Worm (Caenorhabditis elegans) whole organism, early embryonic: ENCODE measurements around the gene far-3.

Experiments
- B0310.2 ChIP-seq: sonication (generic microtip); optimal IDR thresholded peaks from 2 replicates; lab custom pipeline; 2016; ENCODE audit warnings: mild to moderate bottlenecking, missing genetic modification characterization, missing compliant biosample characterization
- F13C5.2 ChIP-seq: sonication (generic microtip); optimal IDR thresholded peaks from 2 replicates; lab custom pipeline; 2017; ENCODE audit warnings: mild to moderate bottlenecking, missing genetic modification characterization, inconsistent platforms, missing compliant biosample characterization
- aly-1 ChIP-seq: sonication (generic microtip); optimal IDR thresholded peaks from 2 replicates; lab custom pipeline; 2016; ENCODE audit warnings: missing genetic modification characterization, missing compliant biosample characterization
- ama-1 ChIP-seq: fragments of 150-350 bp; optimal IDR thresholded peaks from 2 replicates; lab custom pipeline; 2014
- ceh-13 ChIP-seq: fragments of 200-800 bp; sonication (Bioruptor generic); optimal IDR thresholded peaks from 2 replicates; lab custom pipeline; 2018; ENCODE audit warnings: mild to moderate bottlenecking, missing genetic modification characterization, missing compliant biosample characterization
- ceh-36 ChIP-seq: sonication (generic microtip); optimal IDR thresholded peaks from 2 replicates; lab custom pipeline; 2016; ENCODE audit warnings: missing genetic modification characterization, inconsistent platforms, missing compliant biosample characterization
- ets-7 ChIP-seq: sonication (generic microtip); optimal IDR thresholded peaks from 2 replicates; lab custom pipeline; 2016; ENCODE audit warnings: missing genotype, missing genetic modification characterization, missing compliant biosample characterization
- flt-1 ChIP-seq: fragments of 200-800 bp; sonication (Bioruptor generic); IDR thresholded peaks from 2 replicates; pipeline ENCODE4 v1.3.6; 2022; ENCODE audit warnings: missing genetic modification characterization, missing compliant biosample characterization
- hmbx-1 ChIP-seq: sonication (generic microtip); optimal IDR thresholded peaks from 2 replicates; lab custom pipeline; 2016; ENCODE audit warnings: mild to moderate bottlenecking, missing genetic modification characterization, missing compliant biosample characterization
- hmg-4 ChIP-seq: fragments of 200-800 bp; sonication (Bioruptor generic); optimal IDR thresholded peaks from 2 replicates; lab custom pipeline; 2018; ENCODE audit warnings: mild to moderate bottlenecking, missing genetic modification characterization, missing compliant biosample characterization
- hnd-1 ChIP-seq: sonication (generic microtip); optimal IDR thresholded peaks from 2 replicates; lab custom pipeline; 2016; ENCODE audit warnings: missing genetic modification characterization, missing compliant biosample characterization
- pes-1 ChIP-seq: fragments of 200-800 bp; sonication (Bioruptor generic); IDR thresholded peaks from 2 replicates; pipeline ENCODE4 v1.3.6; 2022; ENCODE audit warnings: missing genetic modification reagents, missing genetic modification characterization, missing compliant biosample characterization
- scrt-1 ChIP-seq: fragments of 200-800 bp; sonication (Bioruptor generic); IDR thresholded peaks from 2 replicates; pipeline ENCODE4 v1.3.6; 2022; ENCODE audit warnings: missing genetic modification characterization, missing compliant biosample characterization
- sea-1 ChIP-seq: fragments of 200-800 bp; sonication (Bioruptor generic); conservative IDR thresholded peaks from 2 replicates; pipeline ENCODE4 v1.3.6; 2022; ENCODE audit warnings: missing genetic modification characterization, missing compliant biosample characterization
- tbx-11 ChIP-seq: fragments of 200-800 bp; sonication (Bioruptor generic); IDR thresholded peaks from 2 replicates; pipeline ENCODE4 v1.3.6; 2022; ENCODE audit warnings: missing genetic modification characterization, missing compliant biosample characterization
- tbx-37 ChIP-seq: fragments of 200-800 bp; sonication (Bioruptor generic); conservative IDR thresholded peaks from 2 replicates; pipeline ENCODE4 v1.3.6; 2022; ENCODE audit warnings: missing genetic modification reagents, missing genetic modification characterization, missing compliant biosample characterization
- tra-4 ChIP-seq: sonication (generic microtip); optimal IDR thresholded peaks from 2 replicates; lab custom pipeline; 2017; ENCODE audit warnings: missing genetic modification characterization, missing compliant biosample characterization

far-3 gene

DNA sequence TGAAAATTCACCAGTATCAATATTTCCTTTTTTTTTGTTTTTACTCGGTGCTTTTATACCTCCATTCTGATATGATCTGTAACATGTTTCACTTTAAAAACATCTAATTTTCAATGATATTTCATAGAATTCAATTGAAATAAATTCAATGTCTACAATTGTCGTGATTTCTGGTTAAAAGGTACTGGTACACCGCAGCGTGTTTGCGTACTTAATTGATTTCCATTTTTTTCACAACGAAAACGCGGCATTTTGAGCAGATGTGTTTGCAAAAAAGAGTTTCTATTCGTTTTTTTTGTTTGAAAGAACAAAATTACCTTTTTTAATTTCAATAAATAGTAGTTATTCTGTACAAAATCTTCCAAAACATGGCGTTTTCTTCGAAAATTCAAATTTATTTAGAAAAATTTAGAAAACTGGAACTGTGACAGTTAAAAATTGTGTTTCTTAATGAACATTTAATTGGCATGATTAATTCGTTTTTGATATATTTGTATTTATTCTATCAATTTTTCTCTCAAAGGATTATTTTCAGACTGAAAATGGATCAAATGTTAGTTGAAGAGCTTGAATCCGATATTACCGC lies 26.7 kb downstream of the far-3 start, which contains the start of gene pnn-1:
Gene pnn-1, plus strand, starts transcription at position 536 of the 586 bp plus-strand sequence.
- TF ChIP-seq pes-1 = no peak
- TF ChIP-seq ceh-13 (GFP tag; lab: Kevin White, UChicago) = no peak
- TF ChIP-seq aly-1 = no peak
- TF ChIP-seq B0310.2 (tag; lab: Kevin White, UChicago) = no peak
- no peak for TF ChIP-seq flt-1 (GFP tag; lab: Robert Waterston, UW)
- TF ChIP-seq tra-4 (tag; lab: Kevin White, UChicago) = no peak
- no peak for TF ChIP-seq sea-1
- no peak for TF ChIP-seq ets-7 (tag; lab: Kevin White, UChicago)
- no peak for TF ChIP-seq hmg-4 (GFP tag; lab: Kevin White, UChicago)
- TF ChIP-seq tbx-11 = no peak
- no peak for TF ChIP-seq F13C5.2 (tag; lab: Kevin White, UChicago)
- TF ChIP-seq ceh-36 (tag; lab: Kevin White, UChicago) = no peak
- TF ChIP-seq scrt-1 (GFP tag; lab: Robert Waterston, UW) = no peak
- TF ChIP-seq tbx-37 = no peak
- TF ChIP-seq hnd-1 (tag; lab: Kevin White, UChicago) = no peak
- no peak for TF ChIP-seq hmbx-1
- TF ChIP-seq ama-1 (lab: Kevin White, UChicago) = no peak

DNA sequence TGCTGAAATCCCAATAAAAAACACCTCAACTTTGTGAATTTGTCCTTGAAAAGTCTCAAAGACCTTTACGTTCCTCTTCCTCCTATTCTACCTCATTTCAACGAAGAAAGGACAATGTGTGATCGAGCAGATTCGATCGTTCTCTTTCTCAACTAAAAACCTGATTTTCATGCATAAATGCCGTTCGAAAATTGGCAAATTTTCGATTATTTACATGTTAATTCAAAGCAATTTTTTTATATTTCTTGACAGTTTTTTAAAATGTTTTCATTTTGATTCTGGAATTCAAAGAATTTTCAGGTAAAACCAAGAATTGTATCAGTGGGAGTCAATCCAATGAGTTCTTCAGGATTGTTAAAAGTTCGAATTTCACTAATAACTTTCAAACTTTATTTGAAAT lies 28.8 kb downstream of the far-3 start, which contains the start of gene lin-46:
Gene lin-46, plus strand, starts transcription at position 301 of the 400 bp plus-strand sequence.
- no peak for TF ChIP-seq tbx-37
- TF ChIP-seq hnd-1 (tag; lab: Kevin White, UChicago) = no peak
- TF ChIP-seq hmbx-1 = no peak
- no peak for TF ChIP-seq sea-1
- no peak for TF ChIP-seq ama-1 (lab: Kevin White, UChicago)
- no peak for TF ChIP-seq B0310.2 (tag; lab: Kevin White, UChicago)
- TF ChIP-seq hmg-4 (GFP tag; lab: Kevin White, UChicago) = no peak
- TF ChIP-seq aly-1 = no peak
- TF ChIP-seq ets-7 (tag; lab: Kevin White, UChicago) = no peak
- no peak for TF ChIP-seq ceh-36 (tag; lab: Kevin White, UChicago)

DNA sequence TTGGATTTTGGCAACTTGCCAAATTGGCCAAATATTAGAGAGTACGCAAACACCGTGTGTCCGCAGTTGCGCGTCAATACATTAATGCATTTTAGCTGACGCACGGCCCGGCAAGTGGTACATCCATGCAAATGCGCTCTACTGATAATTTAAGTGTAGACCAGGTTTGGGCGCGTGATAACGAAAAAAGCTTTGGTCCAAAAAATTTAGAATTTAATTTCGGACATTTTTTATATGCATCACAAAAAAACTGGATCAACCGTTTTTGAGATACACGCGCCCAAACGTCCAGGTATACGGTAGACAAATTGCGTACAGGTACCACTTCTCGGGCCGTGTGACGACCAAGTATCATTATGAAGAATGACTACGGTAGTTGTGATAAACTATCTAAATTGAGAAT lies 29.4 kb downstream of the far-3 start, which contains the start of gene R186.8:
Gene R186.8, minus strand, starts transcription at position 58 of the 403 bp plus-strand sequence.
- TF ChIP-seq F13C5.2 (tag; lab: Kevin White, UChicago) = peak; percentile 13
- TF ChIP-seq tbx-37 = 0 out of 2 replicates have a peak, but pooled peaks have one; percentile 28

DNA sequence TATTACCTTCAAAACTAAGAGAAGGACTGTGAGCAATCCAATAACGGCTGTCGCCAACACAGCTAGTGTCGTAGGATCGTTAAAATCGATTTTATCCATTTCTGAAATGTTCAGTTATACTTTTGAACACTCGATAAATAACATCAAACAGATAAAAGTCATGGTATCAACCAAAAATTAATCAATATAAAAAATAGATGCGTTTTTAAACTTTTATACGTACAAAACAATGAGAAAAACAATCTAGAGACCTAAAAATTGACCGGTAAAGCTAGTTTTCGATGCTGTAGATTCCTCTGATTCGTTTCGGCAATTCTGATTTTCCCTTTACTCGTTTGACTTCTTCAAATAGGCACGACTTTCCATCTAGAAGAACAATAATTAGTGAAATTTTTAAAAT lies 30.2 kb downstream of the far-3 start, which contains the start of gene R186.3:
Gene R186.3, minus strand, starts transcription at position 101 of the 400 bp plus-strand sequence.
- no peak for TF ChIP-seq ama-1 (lab: Kevin White, UChicago)
- TF ChIP-seq scrt-1 (GFP tag; lab: Robert Waterston, UW) = no peak
- TF ChIP-seq hmbx-1 = no peak
- no peak for TF ChIP-seq ceh-13 (GFP tag; lab: Kevin White, UChicago)
- no peak for TF ChIP-seq tbx-11
- TF ChIP-seq ets-7 (tag; lab: Kevin White, UChicago) = no peak
- TF ChIP-seq aly-1 = no peak
- no peak for TF ChIP-seq hnd-1 (tag; lab: Kevin White, UChicago)
- TF ChIP-seq sea-1 = no peak
- TF ChIP-seq hmg-4 (GFP tag; lab: Kevin White, UChicago) = no peak
- TF ChIP-seq B0310.2 (tag; lab: Kevin White, UChicago) = no peak
- no peak for TF ChIP-seq F13C5.2 (tag; lab: Kevin White, UChicago)
- TF ChIP-seq flt-1 (GFP tag; lab: Robert Waterston, UW) = no peak
- no peak for TF ChIP-seq tbx-37
- TF ChIP-seq ceh-36 (tag; lab: Kevin White, UChicago) = no peak
- no peak for TF ChIP-seq tra-4 (tag; lab: Kevin White, UChicago)
- TF ChIP-seq pes-1 = no peak

DNA sequence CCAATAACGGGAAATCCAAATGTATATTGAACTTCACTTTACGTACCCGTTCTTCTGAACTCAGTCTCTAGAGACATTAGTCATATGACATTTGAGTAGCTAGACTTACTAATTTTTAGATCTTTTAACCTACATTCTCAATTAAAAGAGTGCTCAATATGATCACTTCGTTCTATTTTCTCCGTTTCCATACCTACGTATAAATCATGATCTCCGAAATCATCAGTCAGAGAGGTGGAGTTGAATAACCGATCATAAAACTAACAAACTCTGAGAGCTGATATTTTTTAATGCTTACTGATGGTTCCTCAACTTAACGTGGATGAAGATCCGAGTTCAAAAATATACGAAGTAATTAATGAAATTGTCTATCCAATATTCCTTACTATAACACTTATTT lies 33.2 kb downstream of the far-3 start, which contains the start of gene srd-35:
Gene srd-35, plus strand, starts transcription at position 301 of the 400 bp plus-strand sequence.
- TF ChIP-seq scrt-1 (GFP tag; lab: Robert Waterston, UW) = no peak
- TF ChIP-seq ama-1 (lab: Kevin White, UChicago) = no peak
- no peak for TF ChIP-seq tra-4 (tag; lab: Kevin White, UChicago)
- TF ChIP-seq hmg-4 (GFP tag; lab: Kevin White, UChicago) = no peak
- no peak for TF ChIP-seq hnd-1 (tag; lab: Kevin White, UChicago)
- no peak for TF ChIP-seq F13C5.2 (tag; lab: Kevin White, UChicago)
- no peak for TF ChIP-seq ceh-36 (tag; lab: Kevin White, UChicago)
- no peak for TF ChIP-seq tbx-11
- TF ChIP-seq ets-7 (tag; lab: Kevin White, UChicago) = no peak
- no peak for TF ChIP-seq hmbx-1

DNA sequence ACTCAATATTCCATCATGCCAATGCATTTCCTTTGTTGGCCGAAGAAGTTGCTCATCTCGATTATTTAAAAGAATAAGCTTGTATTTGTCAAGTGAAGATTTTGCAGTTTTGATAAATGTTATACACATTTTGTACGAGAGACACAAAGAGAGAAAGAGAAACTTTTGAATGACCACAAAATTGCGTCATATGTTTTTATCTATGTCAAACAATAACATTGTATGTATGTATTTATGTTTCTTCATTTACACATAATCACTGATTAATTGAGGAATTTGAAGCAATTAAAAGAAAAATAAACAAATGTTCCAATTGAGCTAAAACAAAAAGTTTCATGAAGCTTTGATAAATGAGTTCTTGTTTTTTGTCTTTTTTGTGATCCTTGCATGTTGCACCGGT lies 34.1 kb downstream of the far-3 start, which contains the start of gene hrg-9:
Gene hrg-9, minus strand, starts transcription at position 152 of the 400 bp plus-strand sequence.
- no peak for TF ChIP-seq ceh-13 (GFP tag; lab: Kevin White, UChicago)
- no peak for TF ChIP-seq ama-1 (lab: Kevin White, UChicago)
- TF ChIP-seq sea-1 = no peak
- TF ChIP-seq F13C5.2 (tag; lab: Kevin White, UChicago) = no peak
- no peak for TF ChIP-seq hnd-1 (tag; lab: Kevin White, UChicago)
- no peak for TF ChIP-seq flt-1 (GFP tag; lab: Robert Waterston, UW)
- TF ChIP-seq hmg-4 (GFP tag; lab: Kevin White, UChicago) = no peak
- TF ChIP-seq tbx-37 = no peak
- TF ChIP-seq ceh-36 (tag; lab: Kevin White, UChicago) = no peak
- no peak for TF ChIP-seq pes-1
- TF ChIP-seq tra-4 (tag; lab: Kevin White, UChicago) = no peak
- no peak for TF ChIP-seq ets-7 (tag; lab: Kevin White, UChicago)
- no peak for TF ChIP-seq aly-1
- no peak for TF ChIP-seq scrt-1 (GFP tag; lab: Robert Waterston, UW)
- no peak for TF ChIP-seq tbx-11
- no peak for TF ChIP-seq hmbx-1
- no peak for TF ChIP-seq B0310.2 (tag; lab: Kevin White, UChicago)

DNA sequence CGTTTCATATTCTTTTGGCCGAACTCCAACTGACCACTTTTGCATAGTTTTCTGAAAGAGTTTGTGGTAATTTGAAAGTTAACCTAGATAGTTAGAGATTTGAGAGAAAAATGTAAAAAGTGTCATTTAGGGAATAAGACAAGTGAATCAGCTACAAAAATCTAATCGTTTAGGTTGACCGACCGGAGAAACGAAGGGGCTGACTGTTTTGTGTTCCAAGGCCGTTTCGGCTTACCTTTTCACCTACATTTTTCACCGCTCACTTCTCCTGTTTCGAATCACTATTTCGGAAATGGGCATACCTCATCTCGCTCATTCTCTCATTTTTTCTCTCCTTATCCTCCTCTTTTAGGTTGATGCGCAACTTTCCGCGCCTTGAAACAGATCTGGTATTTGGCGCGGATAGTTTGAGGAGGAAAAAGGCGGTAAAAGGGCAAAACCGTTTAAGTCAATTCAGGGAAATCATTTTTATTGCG lies 36.2 kb downstream of the far-3 start, which contains the start of gene mpst-7:
Gene mpst-7, minus strand, starts transcription at position 51 of the 476 bp plus-strand sequence.
- TF ChIP-seq ama-1 (lab: Kevin White, UChicago) (no peak), ceh-36 (tag; lab: Kevin White, UChicago) (no peak), pes-1 (no peak)
